Worm (Caenorhabditis elegans) whole organism, L1 larva: ENCODE results near the gene F57A8.6.
A peak's percentile ranks its signal among the peaks of the same experiment; 100 is the strongest.

Source experiments
- C16A3.4 ChIP-seq: fragments of 150-350 bp; optimal IDR thresholded peaks from 2 replicates; lab custom pipeline; 2014; ENCODE audit warnings: missing biosample characterization, missing genetic modification characterization
- F16B12.6 ChIP-seq: fragments of 150-350 bp; optimal IDR thresholded peaks from 2 replicates; lab custom pipeline; 2014; ENCODE audit warnings: missing biosample characterization, missing genetic modification characterization
- aha-1 ChIP-seq: fragments of 150-350 bp; optimal IDR thresholded peaks from 2 replicates; lab custom pipeline; 2014; ENCODE audit warnings: missing biosample characterization, missing genetic modification characterization
- blmp-1 ChIP-seq: fragments of 150-350 bp; optimal IDR thresholded peaks from 2 replicates; lab custom pipeline; 2014; ENCODE audit warnings: missing biosample characterization, missing genetic modification characterization
- ceh-63 ChIP-seq: fragments of 200-800 bp; sonication (Bioruptor generic); optimal IDR thresholded peaks from 2 replicates; lab custom pipeline; 2018; ENCODE audit warnings: mild to moderate bottlenecking, missing genetic modification characterization, missing compliant biosample characterization
- ceh-8 ChIP-seq: fragments of 200-800 bp; sonication (Bioruptor generic); optimal IDR thresholded peaks from 2 replicates; lab custom pipeline; 2018; ENCODE audit warnings: mild to moderate bottlenecking, missing genetic modification characterization, moderate library complexity, missing compliant biosample characterization
- ceh-82 ChIP-seq, 3 experiments: fragments of 150-350 bp in 1 of 3; sonication (generic microtip) in 2 of 3; optimal IDR thresholded peaks; 2 replicates each; lab custom pipeline; 2014 to 2017; ENCODE audit warnings: missing biosample characterization in 3 of 3, missing genetic modification characterization in 3 of 3
- ceh-90 ChIP-seq: sonication (generic microtip); optimal IDR thresholded peaks from 2 replicates; lab custom pipeline; 2016; ENCODE audit warnings: missing genetic modification characterization, missing compliant biosample characterization
- ces-1 ChIP-seq: fragments of 150-350 bp; optimal IDR thresholded peaks from 2 replicates; lab custom pipeline; 2014; ENCODE audit warnings: missing biosample characterization, missing genetic modification reagents, missing genetic modification characterization
- dpl-1 ChIP-seq, 3 experiments: fragments of 150-350 bp in 2 of 3; sonication (generic microtip) in 1 of 3; optimal IDR thresholded peaks; 2 replicates each; lab custom pipeline; 2014 to 2017; ENCODE audit warnings: missing biosample characterization in 3 of 3, missing genetic modification characterization in 3 of 3, missing genetic modification reagents in 3 of 3
- efl-1 ChIP-seq, 4 experiments: fragments of 150-350 bp; optimal IDR thresholded peaks in 3 of 4; peaks in 1 of 4; 1 replicate in 1 of 4; 2 replicates in 3 of 4; lab custom pipeline; 2014; ENCODE audit warnings: missing biosample characterization in 2 of 4, missing genetic modification characterization in 2 of 4, missing genetic modification reagents in 2 of 4
- fkh-10 ChIP-seq: sonication (generic microtip); optimal IDR thresholded peaks from 2 replicates; lab custom pipeline; 2017; ENCODE audit warnings: missing biosample characterization, missing genetic modification reagents, missing genetic modification characterization
- hlh-17 ChIP-seq: fragments of 200-800 bp; sonication (Bioruptor generic); optimal IDR thresholded peaks from 2 replicates; lab custom pipeline; 2018; ENCODE audit warnings: missing genetic modification characterization, mild to moderate bottlenecking, missing compliant biosample characterization, moderate library complexity, borderline replicate concordance
- irx-1 ChIP-seq: sonication (generic microtip); optimal IDR thresholded peaks from 2 replicates; lab custom pipeline; 2016; ENCODE audit warnings: missing genetic modification characterization, missing compliant biosample characterization
- lin-13 ChIP-seq: fragments of 150-350 bp; optimal IDR thresholded peaks from 2 replicates; lab custom pipeline; 2014; ENCODE audit warnings: missing biosample characterization, missing genetic modification reagents, missing genetic modification characterization
- lin-14 ChIP-seq: fragments of 200-800 bp; sonication (Bioruptor generic); optimal IDR thresholded peaks from 2 replicates; lab custom pipeline; 2018; ENCODE audit warnings: mild to moderate bottlenecking, missing genetic modification characterization, moderate library complexity, missing compliant biosample characterization
- lin-39 ChIP-seq: fragments of 150-350 bp; optimal IDR thresholded peaks from 2 replicates; lab custom pipeline; 2014; ENCODE audit warnings: missing biosample characterization, missing genetic modification reagents, missing genetic modification characterization
- lir-3 ChIP-seq: sonication (generic microtip); optimal IDR thresholded peaks from 2 replicates; lab custom pipeline; 2016; ENCODE audit warnings: mild to moderate bottlenecking, missing genetic modification characterization, moderate library complexity, missing compliant biosample characterization; ENCODE audit not compliant: poor library complexity
- lsy-2 ChIP-seq, 2 experiments: fragments of 150-350 bp; optimal IDR thresholded peaks; 2 replicates each; lab custom pipeline; 2014; ENCODE audit warnings: missing biosample characterization in 2 of 2, missing genetic modification characterization in 2 of 2
- mep-1 ChIP-seq: fragments of 150-350 bp; optimal IDR thresholded peaks from 2 replicates; lab custom pipeline; 2014; ENCODE audit warnings: missing biosample characterization, missing genetic modification characterization
- nhr-11 ChIP-seq: fragments of 150-350 bp; optimal IDR thresholded peaks from 2 replicates; lab custom pipeline; 2014; ENCODE audit warnings: missing biosample characterization, missing genetic modification characterization
- nhr-12 ChIP-seq: sonication (generic microtip); optimal IDR thresholded peaks from 2 replicates; lab custom pipeline; 2017; ENCODE audit warnings: missing biosample characterization, missing genetic modification characterization
- nhr-20 ChIP-seq: sonication (generic microtip); optimal IDR thresholded peaks from 2 replicates; lab custom pipeline; 2016; ENCODE audit warnings: mild to moderate bottlenecking, missing genetic modification characterization, missing compliant biosample characterization
- nhr-237 ChIP-seq: fragments of 150-350 bp; optimal IDR thresholded peaks from 2 replicates; lab custom pipeline; 2014; ENCODE audit warnings: missing biosample characterization, missing genetic modification characterization
- nhr-47 ChIP-seq: sonication (generic microtip); optimal IDR thresholded peaks from 2 replicates; lab custom pipeline; 2016; ENCODE audit warnings: mild to moderate bottlenecking, missing genetic modification characterization, moderate library complexity, missing compliant biosample characterization
- nhr-71 ChIP-seq: sonication (generic microtip); optimal IDR thresholded peaks from 2 replicates; lab custom pipeline; 2016; ENCODE audit warnings: mild to moderate bottlenecking, missing genetic modification characterization, moderate library complexity, missing compliant biosample characterization
- pag-3 ChIP-seq: sonication (generic microtip); optimal IDR thresholded peaks from 2 replicates; lab custom pipeline; 2017; ENCODE audit warnings: missing genetic modification characterization, mild to moderate bottlenecking, missing compliant biosample characterization, antibody characterized with exemption, borderline replicate concordance; ENCODE audit not compliant: insufficient read depth
- rnt-1 ChIP-seq: sonication (generic microtip); optimal IDR thresholded peaks from 2 replicates; lab custom pipeline; 2016; ENCODE audit warnings: mild to moderate bottlenecking, missing genetic modification characterization, moderate library complexity, missing compliant biosample characterization
- skn-1 ChIP-seq: fragments of 150-350 bp; optimal IDR thresholded peaks from 2 replicates; lab custom pipeline; 2014; ENCODE audit warnings: missing biosample characterization, missing genetic modification characterization
- snu-23 ChIP-seq: sonication (generic microtip); optimal IDR thresholded peaks from 2 replicates; lab custom pipeline; 2016; ENCODE audit warnings: missing genetic modification characterization, missing compliant biosample characterization
- sox-4 ChIP-seq: sonication (generic microtip); optimal IDR thresholded peaks from 2 replicates; lab custom pipeline; 2016; ENCODE audit warnings: missing genetic modification characterization, missing compliant biosample characterization
- sup-37 ChIP-seq: fragments of 200-800 bp; sonication (Bioruptor generic); optimal IDR thresholded peaks from 2 replicates; lab custom pipeline; 2018; ENCODE audit warnings: mild to moderate bottlenecking, missing genetic modification characterization, missing compliant biosample characterization
- swsn-7 ChIP-seq: sonication (generic microtip); optimal IDR thresholded peaks from 2 replicates; lab custom pipeline; 2016; ENCODE audit warnings: missing genetic modification characterization, missing compliant biosample characterization
- unc-130 ChIP-seq: fragments of 150-350 bp; optimal IDR thresholded peaks from 2 replicates; lab custom pipeline; 2017; ENCODE audit warnings: missing biosample characterization, missing genetic modification characterization, inconsistent platforms
- unc-30 ChIP-seq: sonication (generic microtip); optimal IDR thresholded peaks from 2 replicates; lab custom pipeline; 2017; ENCODE audit warnings: missing biosample characterization, missing genetic modification characterization
- unc-98 ChIP-seq: fragments of 200-800 bp; sonication (Bioruptor generic); IDR thresholded peaks from 2 replicates; pipeline ENCODE4 v1.3.6; 2022; ENCODE audit warnings: missing genetic modification characterization, missing compliant biosample characterization
- zag-1 ChIP-seq: fragments of 150-350 bp; optimal IDR thresholded peaks from 2 replicates; lab custom pipeline; 2014; ENCODE audit warnings: missing biosample characterization, missing genetic modification characterization

The F57A8.6 gene

DNA sequence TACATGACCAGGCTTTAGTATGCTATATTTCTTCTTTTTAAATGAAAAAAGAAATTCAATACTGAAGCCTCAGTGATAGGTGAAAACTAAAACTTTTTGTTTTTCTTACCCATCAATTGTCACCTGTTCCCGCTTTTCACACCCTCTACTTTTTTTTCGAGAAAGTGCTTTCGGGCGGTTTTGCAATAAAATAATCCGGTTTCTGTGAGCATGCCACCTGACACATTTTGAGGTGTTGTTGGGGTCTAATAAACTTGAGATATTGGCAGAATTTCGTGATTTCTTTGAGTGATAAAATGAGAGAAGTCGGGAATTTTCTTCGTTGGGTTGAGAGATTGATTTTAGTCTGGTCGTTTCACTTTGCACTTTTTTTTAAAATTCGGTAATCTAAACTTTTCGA is 13.7 kb downstream of the F57A8.6 start:
- TF ChIP-seq lin-39 (tag; lab: Kevin White, UChicago) (peak; percentile 41), nhr-47 (tag; lab: Kevin White, UChicago) (no peak), nhr-237 (no peak), lsy-2 (tag; optimal IDR thresholded peaks at IDR 0.05; lab: Kevin White, UChicago) (peak in 1 of 2 experiments; percentile 27), lin-14 (GFP tag; lab: Kevin White, UChicago) (peak; percentile 51), snu-23 (GFP tag; lab: Kevin White, UChicago) (peak; percentile 7), nhr-71 (tag; lab: Kevin White, UChicago) (peak; percentile 36), rnt-1 (tag; lab: Kevin White, UChicago) (peak; percentile 57), pag-3 (tag; lab: Kevin White, UChicago) (peak; percentile 49)

- TF ChIP-seq nhr-11 (tag; lab: Kevin White, UChicago) (no peak), zag-1 (tag; lab: Kevin White, UChicago) (no peak), ceh-63 (no peak), lin-14 (GFP tag; lab: Kevin White, UChicago) (no peak)
Observed at ce11 chrV:10058748-10059147, 14.9 kb downstream of the F57A8.6 start.

ce11 chrV:10054872-10055271 is 18.8 kb downstream of the F57A8.6 start, which contains the start of gene yif-1:
Gene yif-1, minus strand, starts transcription at chrV:10054913.
- no peak for TF ChIP-seq ceh-82 (tag; optimal IDR thresholded peaks at IDR 0.05; lab: Kevin White, UChicago)
- peak; percentile 43 for TF ChIP-seq nhr-71 (tag; lab: Kevin White, UChicago)
- peak; percentile 24 for TF ChIP-seq snu-23 (GFP tag; lab: Kevin White, UChicago)
- peak; percentile 11 for TF ChIP-seq skn-1 (tag; lab: Kevin White, UChicago)
- TF ChIP-seq efl-1 (optimal IDR thresholded peaks at IDR 0.05; lab: Kevin White, UChicago) = peak; percentile 23 to 34
- peak; percentile 31 to 90 for TF ChIP-seq efl-1 (GFP tag; optimal IDR thresholded peaks at IDR 0.05 in 1 of 2; lab: Kevin White, UChicago)
- peak; percentile 15 for TF ChIP-seq lin-14 (GFP tag; lab: Kevin White, UChicago)
- TF ChIP-seq nhr-20 (tag; lab: Kevin White, UChicago) = peak; percentile 15
- TF ChIP-seq ceh-8 (GFP tag; lab: Kevin White, UChicago) = no peak
- TF ChIP-seq sox-4 (tag; lab: Kevin White, UChicago) = no peak
- no peak for TF ChIP-seq hlh-17
- TF ChIP-seq mep-1 (tag; lab: Kevin White, UChicago) = peak; percentile 58
- TF ChIP-seq blmp-1 (tag; lab: Kevin White, UChicago) = peak; percentile 19
- peak; percentile 82 for TF ChIP-seq F16B12.6
- no peak for TF ChIP-seq ceh-63
- TF ChIP-seq dpl-1 (GFP tag; optimal IDR thresholded peaks at IDR 0.05; lab: Kevin White, UChicago) = peak in 2 of 3 experiments; percentile 30 to 54
- TF ChIP-seq lsy-2 (tag; optimal IDR thresholded peaks at IDR 0.05; lab: Kevin White, UChicago) = peak; percentile 58 to 93
- TF ChIP-seq lin-13 (GFP tag; lab: Kevin White, UChicago) = no peak
- TF ChIP-seq, all 84 proteins: peak for 11

DNA sequence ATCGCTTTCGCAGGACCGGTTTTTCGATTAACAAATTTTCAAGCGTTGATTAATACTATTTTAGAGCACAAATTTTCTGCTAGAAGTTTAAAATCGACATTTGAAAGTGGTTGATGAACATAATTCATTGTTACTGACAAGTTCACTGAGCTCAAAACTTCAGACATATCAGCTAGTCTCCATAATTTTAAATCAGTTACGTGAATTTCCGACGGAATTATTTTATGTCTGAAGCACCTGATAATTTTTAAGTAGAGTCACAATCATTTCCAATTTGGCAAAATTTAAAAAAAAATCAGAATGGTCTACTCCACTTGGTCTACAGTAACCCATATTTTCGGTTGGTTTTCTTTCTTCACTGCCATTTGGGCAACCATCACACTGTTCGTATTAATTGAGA is 21.8 kb downstream of the F57A8.6 start, which contains the start of gene str-118:
Gene str-118 (plus strand): TSS at position 301 of the 400 bp plus-strand sequence.
- TF ChIP-seq unc-30 (no peak), aha-1 (tag; lab: Kevin White, UChicago) (no peak), ceh-90 (no peak), lir-3 (no peak), unc-130 (tag; lab: Kevin White, UChicago) (no peak), nhr-47 (tag; lab: Kevin White, UChicago) (no peak), unc-98 (GFP tag; lab: Robert Waterston, UW) (no peak), sup-37 (no peak), swsn-7 (tag; lab: Kevin White, UChicago) (no peak), lin-39 (tag; lab: Kevin White, UChicago) (no peak), C16A3.4 (tag; lab: Kevin White, UChicago) (no peak), irx-1 (tag; lab: Kevin White, UChicago) (no peak), fkh-10 (GFP tag; lab: Kevin White, UChicago) (no peak), nhr-12 (tag; lab: Kevin White, UChicago) (no peak), ces-1 (GFP tag; lab: Kevin White, UChicago) (no peak)
